Fruit fly (Drosophila melanogaster) whole organism, embryonic: ENCODE measurements around the gene CG8774.

Experiments used
- CG10147 ChIP-seq: fragments of 200-800 bp; sonication (Bioruptor generic); optimal IDR thresholded peaks from 2 replicates; lab custom pipeline; 2019; ENCODE audit warnings: missing biosample characterization, mild to moderate bottlenecking, missing genetic modification characterization, moderate library complexity
- CG11723 ChIP-seq: fragments of 200-800 bp; sonication (Bioruptor generic); optimal IDR thresholded peaks from 2 replicates; lab custom pipeline; 2017; ENCODE audit warnings: missing biosample characterization, mild to moderate bottlenecking, missing genetic modification characterization
- CG15269 ChIP-seq: fragments of 200-800 bp; sonication (Bioruptor generic); optimal IDR thresholded peaks from 2 replicates; lab custom pipeline; 2018; ENCODE audit warnings: missing biosample characterization, mild to moderate bottlenecking, missing genetic modification characterization, moderate library complexity
- CG15479 ChIP-seq: fragments of 200-800 bp; sonication (Bioruptor generic); optimal IDR thresholded peaks from 3 replicates; lab custom pipeline; 2019; ENCODE audit warnings: missing biosample characterization, mild to moderate bottlenecking, missing genetic modification characterization, moderate library complexity
- CG2889 ChIP-seq: fragments of 200-800 bp; sonication (Bioruptor generic); IDR thresholded peaks from 3 replicates; pipeline ENCODE4 v1.3.6; 2022; ENCODE audit warnings: missing biosample characterization, missing genetic modification characterization
- CG30431 ChIP-seq: fragments of 200-800 bp; sonication (Bioruptor generic); optimal IDR thresholded peaks from 2 replicates; lab custom pipeline; 2017; ENCODE audit warnings: missing biosample characterization, missing genetic modification characterization
- CG32767 ChIP-seq: fragments of 200-800 bp; sonication (Bioruptor generic); IDR thresholded peaks from 2 replicates; pipeline ENCODE4 v1.3.6; 2022; ENCODE audit warnings: missing biosample characterization, missing genetic modification characterization
- CG3726 ChIP-seq: fragments of 200-800 bp; sonication (Bioruptor generic); IDR thresholded peaks from 3 replicates; pipeline ENCODE4, ENCODE4 v1.3.6; 2022; ENCODE audit warnings: missing biosample characterization, missing genetic modification characterization
- CG7357 ChIP-seq: fragments of 200-800 bp; sonication (Bioruptor generic); IDR thresholded peaks from 3 replicates; pipeline ENCODE4 v1.3.6; 2022; ENCODE audit warnings: missing biosample characterization, missing genetic modification characterization
- CG8388 ChIP-seq: fragments of 200-800 bp; sonication (Bioruptor generic); optimal IDR thresholded peaks from 2 replicates; lab custom pipeline; 2019; ENCODE audit warnings: missing biosample characterization, mild to moderate bottlenecking, missing genetic modification characterization, moderate library complexity
- CG9932 ChIP-seq: fragments of 200-800 bp; sonication (Bioruptor generic); IDR thresholded peaks from 2 replicates; pipeline ENCODE4 v1.3.6; 2022; ENCODE audit warnings: missing biosample characterization, missing genetic modification characterization
- Camta ChIP-seq: fragments of 200-800 bp; sonication (Bioruptor generic); optimal IDR thresholded peaks from 2 replicates; lab custom pipeline; 2016; ENCODE audit warnings: missing biosample characterization, missing genetic modification characterization
- D ChIP-seq, 2 experiments: fragments of 200-800 bp in 1 of 2; fragments of >200 bp in 1 of 2; sonication (Bioruptor generic) in 1 of 2; optimal IDR thresholded peaks; 2 replicates in 1 of 2; 3 replicates in 1 of 2; lab custom pipeline; 2017; ENCODE audit warnings: mild to moderate bottlenecking in 1 of 2, missing biosample characterization in 1 of 2, missing genetic modification characterization in 1 of 2, missing genetic modification reagents in 1 of 2
- Doc2 ChIP-seq: fragments of 200-800 bp; sonication (Bioruptor generic); IDR thresholded peaks from 2 replicates; pipeline ENCODE4 v1.3.6; 2022; ENCODE audit warnings: missing biosample characterization, missing genetic modification characterization
- Dref ChIP-seq: fragments of 200-800 bp; sonication (Bioruptor generic); IDR thresholded peaks from 2 replicates; pipeline ENCODE4 v1.3.6; 2022; ENCODE audit warnings: missing biosample characterization, missing genetic modification characterization
- Elba2 ChIP-seq: fragments of 200-800 bp; sonication (Bioruptor generic); optimal IDR thresholded peaks from 3 replicates; lab custom pipeline; 2016; ENCODE audit warnings: missing biosample characterization, missing genetic modification characterization
- GATAe ChIP-seq: fragments of 200-800 bp; sonication (Bioruptor generic); conservative IDR thresholded peaks from 2 replicates; pipeline ENCODE4 v1.3.6; 2022; ENCODE audit warnings: missing biosample characterization, missing genetic modification characterization
- Max ChIP-seq: fragments of 200-800 bp; sonication (Bioruptor generic); optimal IDR thresholded peaks from 2 replicates; lab custom pipeline; 2016; ENCODE audit warnings: missing biosample characterization, mild to moderate bottlenecking, missing genetic modification characterization
- NFAT ChIP-seq: fragments of 200-800 bp; sonication (Bioruptor generic); IDR thresholded peaks from 2 replicates; pipeline ENCODE4 v1.3.6; 2022; ENCODE audit warnings: missing biosample characterization, missing genetic modification characterization
- Poxn ChIP-seq: fragments of 200-800 bp; sonication (Bioruptor generic); IDR thresholded peaks from 2 replicates; pipeline ENCODE4 v1.3.6; 2022; ENCODE audit warnings: missing biosample characterization, missing genetic modification characterization
- cad ChIP-seq: fragments of >200 bp; optimal IDR thresholded peaks from 2 replicates; lab custom pipeline; 2017; ENCODE audit warnings: missing biosample characterization, missing genetic modification characterization
- danr ChIP-seq: fragments of 200-800 bp; sonication (Bioruptor generic); IDR thresholded peaks from 2 replicates; pipeline ENCODE4 v1.3.6; 2022; ENCODE audit warnings: missing biosample characterization, missing genetic modification characterization
- dimm ChIP-seq: fragments of 200-800 bp; sonication (Bioruptor generic); IDR thresholded peaks from 2 replicates; pipeline ENCODE4 v1.3.6; 2022; ENCODE audit warnings: missing biosample characterization, missing genetic modification characterization
- gt ChIP-seq: fragments of 200-800 bp; sonication (Bioruptor generic); IDR thresholded peaks from 2 replicates; pipeline ENCODE4 v1.3.6; 2022; ENCODE audit warnings: missing biosample characterization, missing genetic modification characterization
- h ChIP-seq: fragments of >200 bp; optimal IDR thresholded peaks from 2 replicates; lab custom pipeline; 2017
- her ChIP-seq: fragments of 200-800 bp; sonication (Bioruptor generic); optimal IDR thresholded peaks from 2 replicates; lab custom pipeline; 2016; ENCODE audit warnings: missing biosample characterization, missing genetic modification characterization
- hkb ChIP-seq, 2 experiments: fragments of 200-800 bp in 1 of 2; fragments of >200 bp in 1 of 2; sonication (Bioruptor generic) in 1 of 2; IDR thresholded peaks in 1 of 2; optimal IDR thresholded peaks in 1 of 2; 2 replicates each; pipeline versions ENCODE4 v1.3.6 to Lab custom; 2017 to 2022; ENCODE audit warnings: missing biosample characterization in 1 of 2, missing genetic modification characterization in 1 of 2
- insv ChIP-seq, 2 experiments: fragments of 200-800 bp; sonication (Bioruptor generic); optimal IDR thresholded peaks; 3 replicates each; lab custom pipeline; 2016 to 2018; ENCODE audit warnings: missing biosample characterization in 2 of 2, missing genetic modification characterization in 2 of 2
- jigr1 ChIP-seq: fragments of 200-800 bp; sonication (Bioruptor generic); IDR thresholded peaks from 3 replicates; pipeline ENCODE4 v1.3.6; 2022; ENCODE audit warnings: missing biosample characterization, missing genetic modification characterization
- ken ChIP-seq: fragments of 200-800 bp; sonication (Bioruptor generic); IDR thresholded peaks from 3 replicates; pipeline ENCODE4 v1.3.6; 2022; ENCODE audit warnings: missing biosample characterization, missing genetic modification characterization
- kni ChIP-seq: fragments of 200-800 bp; sonication (Bioruptor generic); optimal IDR thresholded peaks from 3 replicates; lab custom pipeline; 2017; ENCODE audit warnings: mild to moderate bottlenecking, missing biosample characterization, missing genetic modification reagents, missing genetic modification characterization
- knrl ChIP-seq: fragments of 200-800 bp; sonication (Bioruptor generic); IDR thresholded peaks from 3 replicates; pipeline ENCODE4 v1.3.6; 2022; ENCODE audit warnings: missing biosample characterization, missing genetic modification characterization; ENCODE audit not compliant: partially characterized antibody
- pan ChIP-seq, 4 experiments: fragments of >200 bp in 3 of 4; fragments of 200-800 bp in 1 of 4; sonication (Bioruptor generic) in 1 of 4; optimal IDR thresholded peaks in 3 of 4; IDR thresholded peaks in 1 of 4; 2 replicates each; pipeline versions ENCODE4 v1.3.6 to Lab custom; 2017 to 2022; ENCODE audit warnings: missing biosample characterization in 2 of 4, missing genetic modification characterization in 2 of 4, mixed read lengths in 1 of 4
- pho ChIP-seq: fragments of 200-800 bp; sonication (Bioruptor generic); optimal IDR thresholded peaks from 2 replicates; lab custom pipeline; 2016; ENCODE audit warnings: missing biosample characterization, missing genetic modification characterization
- pnt ChIP-seq: fragments of 200-800 bp; sonication (Bioruptor generic); optimal IDR thresholded peaks from 3 replicates; lab custom pipeline; 2016; ENCODE audit warnings: missing biosample characterization, missing genetic modification characterization
- prd ChIP-seq, 3 experiments: fragments of >200 bp in 2 of 3; fragments of 200-800 bp in 1 of 3; sonication (Bioruptor generic) in 1 of 3; optimal IDR thresholded peaks in 2 of 3; IDR thresholded peaks in 1 of 3; 2 replicates in 2 of 3; 3 replicates in 1 of 3; pipeline versions ENCODE4 v1.3.6 to Lab custom; 2017 to 2022; ENCODE audit warnings: missing biosample characterization in 1 of 3, missing genetic modification characterization in 1 of 3
- run ChIP-seq: fragments of 200-800 bp; sonication (Bioruptor generic); optimal IDR thresholded peaks from 3 replicates; lab custom pipeline; 2018; ENCODE audit warnings: missing biosample characterization, mild to moderate bottlenecking, missing genetic modification characterization
- sd ChIP-seq: fragments of 200-800 bp; sonication (Bioruptor generic); optimal IDR thresholded peaks from 3 replicates; lab custom pipeline; 2018; ENCODE audit warnings: missing biosample characterization, mild to moderate bottlenecking, missing genetic modification characterization, moderate library complexity
- sens ChIP-seq: fragments of 200-800 bp; sonication (Bioruptor generic); peaks from one replicate; lab custom pipeline; 2016; ENCODE audit warnings: missing biosample characterization, missing genetic modification characterization
- tll ChIP-seq, 2 experiments: fragments of 200-800 bp in 1 of 2; fragments of >200 bp in 1 of 2; sonication (Bioruptor generic) in 1 of 2; optimal IDR thresholded peaks; 2 replicates each; lab custom pipeline; 2017 to 2019; ENCODE audit warnings: missing biosample characterization in 2 of 2, missing genetic modification characterization in 2 of 2, mild to moderate bottlenecking in 1 of 2, moderate library complexity in 1 of 2
- trh ChIP-seq: fragments of 200-800 bp; sonication (Bioruptor generic); optimal IDR thresholded peaks from 2 replicates; lab custom pipeline; 2016; ENCODE audit warnings: missing biosample characterization, missing genetic modification characterization
- twi ChIP-seq: fragments of 200-800 bp; optimal IDR thresholded peaks from 2 replicates; lab custom pipeline; 2019; ENCODE audit warnings: missing biosample characterization, mild to moderate bottlenecking, missing genetic modification characterization, moderate library complexity
- zen ChIP-seq: fragments of 200-800 bp; sonication (Bioruptor generic); optimal IDR thresholded peaks from 3 replicates; lab custom pipeline; 2018; ENCODE audit warnings: missing biosample characterization, mild to moderate bottlenecking, missing genetic modification characterization, moderate library complexity
- zf30C ChIP-seq: fragments of 200-800 bp; sonication (Bioruptor generic); optimal IDR thresholded peaks from 3 replicates; lab custom pipeline; 2018; ENCODE audit warnings: missing biosample characterization, mild to moderate bottlenecking, missing genetic modification characterization

CG8774 gene

DNA sequence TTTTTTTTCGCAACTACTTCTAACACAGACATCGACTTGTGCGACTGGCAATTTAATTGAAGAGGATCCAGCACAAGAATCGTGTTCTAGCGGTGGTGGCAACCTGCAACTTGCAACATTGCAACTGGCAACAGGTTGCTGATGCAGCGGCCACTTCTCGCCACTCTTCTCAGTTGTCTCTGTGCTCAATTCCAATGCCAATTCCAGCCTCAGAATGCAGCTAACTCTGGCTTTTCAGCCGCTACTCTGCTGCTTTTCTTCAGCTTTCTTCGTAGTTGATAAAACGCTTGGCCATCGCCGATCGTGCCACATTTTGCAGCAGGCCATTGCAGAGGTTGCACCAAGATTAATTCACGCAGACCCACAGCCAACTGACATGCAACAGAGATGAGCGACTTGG, 8.2 kb upstream of the CG8774 start, which contains the start of gene Osi22:
TSS of gene Osi22 (plus strand) at position 301 of the 400 bp plus-strand sequence.
- TF ChIP-seq Camta = no peak
- no peak for TF ChIP-seq pan (optimal IDR thresholded peaks at IDR 0.05; lab: Kevin White, UChicago)
- no peak for TF ChIP-seq pan (GFP tag; optimal IDR thresholded peaks at IDR 0.05 in 1 of 2, IDR thresholded peaks at IDR 0.05 in 1 of 2)
- 0 out of 2 replicates have a peak, but pooled peaks have one; percentile 29 for TF ChIP-seq Doc2 (GFP tag; lab: Robert Waterston, UW)
- no peak for TF ChIP-seq CG30431 (GFP tag; lab: Kevin White, UChicago)

- peak; percentile 77 for TF ChIP-seq cad (GFP tag; lab: Kevin White, UChicago)
- TF ChIP-seq ken (GFP tag; lab: Robert Waterston, UW) = no peak
- TF ChIP-seq kni = no peak
- TF ChIP-seq CG3726 (GFP tag; lab: Robert Waterston, UW) = 0 out of 3 replicates have a peak, but pooled peaks have one; percentile 12
- TF ChIP-seq CG8388 (GFP tag; lab: Kevin White, UChicago) = no peak
- no peak for TF ChIP-seq sd (tag; lab: Kevin White, UChicago)
- TF ChIP-seq pnt (GFP tag; lab: Kevin White, UChicago) = no peak
- TF ChIP-seq knrl (GFP tag; lab: Robert Waterston, UW) = no peak
- TF ChIP-seq CG2889 = no peak
- TF ChIP-seq run (tag; lab: Kevin White, UChicago) = no peak
- TF ChIP-seq GATAe = no peak
- no peak for TF ChIP-seq danr (GFP tag; lab: Robert Waterston, UW)
- 0 out of 3 replicates have a peak, but pooled peaks have one; percentile 31 for TF ChIP-seq jigr1
- TF ChIP-seq dimm (GFP tag; lab: Robert Waterston, UW) = no peak
- 0 out of 2 replicates have a peak, but pooled peaks have one; percentile 28 for TF ChIP-seq Dref
- TF ChIP-seq trh (GFP tag; lab: Kevin White, UChicago) = no peak
- no peak for TF ChIP-seq Elba2 (GFP tag; lab: Kevin White, UChicago)
- no peak for TF ChIP-seq h (lab: Kevin White, UChicago)
- TF ChIP-seq CG7357 = 0 out of 3 replicates have a peak, but pooled peaks have one; percentile 10
- no peak for TF ChIP-seq CG10147 (GFP tag; lab: Kevin White, UChicago)
- no peak for TF ChIP-seq pho (GFP tag; lab: Kevin White, UChicago)
- peak; percentile 14 for TF ChIP-seq D (optimal IDR thresholded peaks at IDR 0.05; lab: Kevin White, UChicago)
- TF ChIP-seq D (GFP tag; optimal IDR thresholded peaks at IDR 0.05; lab: Kevin White, UChicago) = no peak
- TF ChIP-seq sens (GFP tag; lab: Kevin White, UChicago) = peak; percentile 4
- peak; percentile 86 for TF ChIP-seq twi
- TF ChIP-seq zen (tag; lab: Kevin White, UChicago) = peak; percentile 42
- TF ChIP-seq Poxn (GFP tag; lab: Robert Waterston, UW) = no peak
- TF ChIP-seq CG9932 (GFP tag; lab: Robert Waterston, UW) = 0 out of 2 replicates have a peak, but pooled peaks have one; percentile 17
- no peak for TF ChIP-seq Max (GFP tag; lab: Kevin White, UChicago)
- no peak for TF ChIP-seq CG32767
- peak; percentile 87 for TF ChIP-seq CG15479
- TF ChIP-seq NFAT = no peak
- peak in 1 of 2 experiments; percentile 92 for TF ChIP-seq tll (GFP tag; optimal IDR thresholded peaks at IDR 0.05; lab: Kevin White, UChicago)
- TF ChIP-seq zf30C (GFP tag; lab: Kevin White, UChicago) = no peak
- no peak for TF ChIP-seq her (GFP tag; lab: Kevin White, UChicago)
- TF ChIP-seq insv (GFP tag; optimal IDR thresholded peaks at IDR 0.05; lab: Kevin White, UChicago) = peak in 1 of 2 experiments; percentile 64
- no peak for TF ChIP-seq CG15269
- TF ChIP-seq hkb (optimal IDR thresholded peaks at IDR 0.05; lab: Kevin White, UChicago) = no peak
- TF ChIP-seq hkb (GFP tag; IDR thresholded peaks at IDR 0.05; lab: Robert Waterston, UW) = no peak
- TF ChIP-seq gt (GFP tag; lab: Robert Waterston, UW) = peak; percentile 37; the same call in 1 of the 2 replicates
- no peak for TF ChIP-seq CG11723 (GFP tag; lab: Kevin White, UChicago)
- TF ChIP-seq prd (optimal IDR thresholded peaks at IDR 0.05; lab: Kevin White, UChicago) = no peak
- TF ChIP-seq prd (GFP tag; IDR thresholded peaks at IDR 0.05; lab: Robert Waterston, UW) = peak; percentile 33; the same call in 2 of the 3 replicates
These were observed 5.3 kb upstream of the CG8774 start, which contains the start of gene wntD for dm6 chr3R:13293148-13293756. Gene wntD, minus strand, starts transcription at chr3R:13293198.
